Worm (Caenorhabditis elegans) whole organism, L4 larva: ENCODE data around the gene klf-3.
"Not testable (repeated sequence)": the region's sequence is repeated elsewhere in the genome, so short reads cannot be mapped to it uniquely, and the experiment has no call there.

Experiments used
- ZK337.2 ChIP-seq: fragments of 200-800 bp; sonication (Bioruptor generic); IDR thresholded peaks from 2 replicates; pipeline ENCODE4 v1.3.6; 2022; ENCODE audit warnings: missing genetic modification reagents, missing genetic modification characterization, missing compliant biosample characterization
- ZK546.5 ChIP-seq, 2 experiments: sonication (generic microtip); optimal IDR thresholded peaks; 2 replicates each; lab custom pipeline; 2017; ENCODE audit warnings: missing biosample characterization in 2 of 2, missing genetic modification characterization in 2 of 2
- ceh-20 ChIP-seq: fragments of 200-800 bp; sonication (Bioruptor generic); IDR thresholded peaks from 2 replicates; pipeline ENCODE4 v1.3.6; 2022; ENCODE audit warnings: missing genetic modification reagents, missing genetic modification characterization, missing compliant biosample characterization
- egl-43 ChIP-seq: fragments of 200-800 bp; sonication (Bioruptor generic); IDR thresholded peaks from 2 replicates; pipeline ENCODE4 v1.3.6; 2022; ENCODE audit warnings: missing genetic modification reagents, missing genetic modification characterization, missing compliant biosample characterization
- lin-15B ChIP-seq: fragments of 150-350 bp; sonication (generic microtip); optimal IDR thresholded peaks from 3 replicates; lab custom pipeline; 2014; ENCODE audit warnings: missing biosample characterization, missing genetic modification characterization
- lir-3 ChIP-seq: sonication (generic microtip); optimal IDR thresholded peaks from 2 replicates; lab custom pipeline; 2016; ENCODE audit warnings: mild to moderate bottlenecking, missing genetic modification characterization, missing compliant biosample characterization
- madf-5 ChIP-seq, 2 experiments: fragments of 200-800 bp; sonication (Bioruptor generic); IDR thresholded peaks; 2 replicates each; pipeline ENCODE4 v1.3.6; 2022; ENCODE audit warnings: missing compliant biosample characterization in 2 of 2, missing genetic modification characterization in 2 of 2
- mdl-1 ChIP-seq, 2 experiments: fragments of 150-350 bp in 1 of 2; sonication (generic microtip) in 1 of 2; optimal IDR thresholded peaks; 2 replicates each; lab custom pipeline; 2014 to 2017; ENCODE audit warnings: missing biosample characterization in 2 of 2, missing genetic modification characterization in 2 of 2
- nhr-10 ChIP-seq: fragments of 150-350 bp; optimal IDR thresholded peaks from 2 replicates; lab custom pipeline; 2014; ENCODE audit warnings: missing biosample characterization, missing genetic modification characterization
- nhr-11 ChIP-seq: fragments of 150-350 bp; optimal IDR thresholded peaks from 2 replicates; lab custom pipeline; 2014; ENCODE audit warnings: missing biosample characterization, missing genetic modification characterization
- sdz-12 ChIP-seq: fragments of 200-800 bp; sonication (Bioruptor generic); optimal IDR thresholded peaks from 2 replicates; lab custom pipeline; 2018; ENCODE audit warnings: mild to moderate bottlenecking, missing genetic modification characterization, missing compliant biosample characterization
- unc-39 ChIP-seq: sonication (generic microtip); optimal IDR thresholded peaks from 2 replicates; lab custom pipeline; 2017; ENCODE audit warnings: missing biosample characterization, missing genetic modification characterization
- zfp-2 ChIP-seq: sonication (generic microtip); optimal IDR thresholded peaks from 2 replicates; lab custom pipeline; 2016; ENCODE audit warnings: mild to moderate bottlenecking, missing genetic modification characterization, missing compliant biosample characterization
- ztf-11 ChIP-seq: fragments of 150-350 bp; optimal IDR thresholded peaks from 2 replicates; lab custom pipeline; 2014; ENCODE audit warnings: missing biosample characterization, missing genetic modification characterization

- TF ChIP-seq zfp-2 (tag; lab: Kevin White, UChicago); egl-43 (GFP tag; lab: Robert Waterston, UW); lin-15B; ZK546.5 (tag; optimal IDR thresholded peaks at IDR 0.05; lab: Kevin White, UChicago); nhr-10; ztf-11 (tag; lab: Kevin White, UChicago); ZK337.2 (GFP tag; lab: Robert Waterston, UW); sdz-12 (GFP tag; lab: Kevin White, UChicago); madf-5 (GFP tag; IDR thresholded peaks at IDR 0.05; lab: Robert Waterston, UW); ceh-20 (GFP tag; lab: Robert Waterston, UW); mdl-1 (tag; optimal IDR thresholded peaks at IDR 0.05; lab: Kevin White, UChicago); nhr-11 (tag; lab: Kevin White, UChicago); lir-3; unc-39 (tag; lab: Kevin White, UChicago): not testable (repeated sequence)
Observed at ce11 chrII:6627182-6627581, 10.5 kb downstream of the klf-3 start, which contains the start of the genes F54H5.5 and F54H5.2.
